Worm (Caenorhabditis elegans) whole organism, L1 larva: ENCODE measurements around the gene arl-1.

Source experiments
- C16A3.4 ChIP-seq: fragments of 150-350 bp; optimal IDR thresholded peaks from 2 replicates; lab custom pipeline; 2014; ENCODE audit warnings: missing biosample characterization, missing genetic modification characterization
- C34B4.2 ChIP-seq: sonication (generic microtip); optimal IDR thresholded peaks from 2 replicates; lab custom pipeline; 2017; ENCODE audit warnings: mild to moderate bottlenecking, missing genetic modification characterization, missing compliant biosample characterization
- F16B12.6 ChIP-seq: fragments of 150-350 bp; optimal IDR thresholded peaks from 2 replicates; lab custom pipeline; 2014; ENCODE audit warnings: missing biosample characterization, missing genetic modification characterization
- aha-1 ChIP-seq: fragments of 150-350 bp; optimal IDR thresholded peaks from 2 replicates; lab custom pipeline; 2014; ENCODE audit warnings: missing biosample characterization, missing genetic modification characterization
- aly-2 ChIP-seq: fragments of 150-350 bp; optimal IDR thresholded peaks from 2 replicates; lab custom pipeline; 2014; ENCODE audit warnings: missing biosample characterization, missing genetic modification characterization
- ama-1 ChIP-seq: fragments of 150-350 bp; optimal IDR thresholded peaks from 2 replicates; lab custom pipeline; 2014
- ceh-63 ChIP-seq: fragments of 200-800 bp; sonication (Bioruptor generic); optimal IDR thresholded peaks from 2 replicates; lab custom pipeline; 2018; ENCODE audit warnings: mild to moderate bottlenecking, missing genetic modification characterization, missing compliant biosample characterization
- ceh-8 ChIP-seq: fragments of 200-800 bp; sonication (Bioruptor generic); optimal IDR thresholded peaks from 2 replicates; lab custom pipeline; 2018; ENCODE audit warnings: mild to moderate bottlenecking, missing genetic modification characterization, moderate library complexity, missing compliant biosample characterization
- ceh-88 ChIP-seq: fragments of 200-800 bp; sonication (Bioruptor generic); IDR thresholded peaks from 2 replicates; pipeline ENCODE4 v1.3.6; 2022; ENCODE audit warnings: missing genetic modification characterization, missing compliant biosample characterization
- ceh-90 ChIP-seq: sonication (generic microtip); optimal IDR thresholded peaks from 2 replicates; lab custom pipeline; 2016; ENCODE audit warnings: missing genetic modification characterization, missing compliant biosample characterization
- ces-1 ChIP-seq: fragments of 150-350 bp; optimal IDR thresholded peaks from 2 replicates; lab custom pipeline; 2014; ENCODE audit warnings: missing biosample characterization, missing genetic modification reagents, missing genetic modification characterization
- egl-13 ChIP-seq: sonication (generic microtip); optimal IDR thresholded peaks from 2 replicates; lab custom pipeline; 2016; ENCODE audit warnings: missing genotype, missing genetic modification reagents, missing genetic modification characterization, missing compliant biosample characterization
- egl-27 ChIP-seq, 2 experiments: fragments of 150-350 bp in 1 of 2; sonication (generic microtip); optimal IDR thresholded peaks; 3 replicates each; lab custom pipeline; 2017 to 2018; ENCODE audit warnings: missing biosample characterization in 2 of 2, missing genetic modification characterization in 2 of 2, missing genetic modification reagents in 2 of 2
- elt-2 ChIP-seq: sonication (generic microtip); optimal IDR thresholded peaks from 2 replicates; lab custom pipeline; 2016; ENCODE audit warnings: missing genetic modification characterization, mild to moderate bottlenecking, inconsistent platforms, missing compliant biosample characterization, missing genetic modification reagents
- elt-3 ChIP-seq, 6 experiments: fragments of 150-350 bp in 1 of 6; sonication (generic microtip); optimal IDR thresholded peaks; 2 replicates each; lab custom pipeline; 2017 to 2018; ENCODE audit warnings: missing biosample characterization in 6 of 6, missing genetic modification characterization in 6 of 6, inconsistent platforms in 1 of 6
- ets-5 ChIP-seq: fragments of 200-800 bp; sonication (Bioruptor generic); IDR thresholded peaks from 2 replicates; pipeline ENCODE4 v1.3.6; 2022; ENCODE audit warnings: missing genetic modification characterization, missing compliant biosample characterization
- fkh-10 ChIP-seq: sonication (generic microtip); optimal IDR thresholded peaks from 2 replicates; lab custom pipeline; 2017; ENCODE audit warnings: missing biosample characterization, missing genetic modification reagents, missing genetic modification characterization
- fkh-4 ChIP-seq: sonication (generic microtip); optimal IDR thresholded peaks from 2 replicates; lab custom pipeline; 2016; ENCODE audit warnings: missing compliant biosample characterization, missing genetic modification characterization, borderline replicate concordance
- fkh-8 ChIP-seq: sonication (generic microtip); optimal IDR thresholded peaks from 2 replicates; lab custom pipeline; 2016; ENCODE audit warnings: mild to moderate bottlenecking, missing genetic modification characterization, missing compliant biosample characterization
- fos-1 ChIP-seq: fragments of 150-350 bp; optimal IDR thresholded peaks from 2 replicates; lab custom pipeline; 2014; ENCODE audit warnings: missing biosample characterization, missing genetic modification characterization
- hlh-17 ChIP-seq: fragments of 200-800 bp; sonication (Bioruptor generic); optimal IDR thresholded peaks from 2 replicates; lab custom pipeline; 2018; ENCODE audit warnings: missing genetic modification characterization, mild to moderate bottlenecking, missing compliant biosample characterization, moderate library complexity, borderline replicate concordance
- hlh-4 ChIP-seq: sonication (generic microtip); optimal IDR thresholded peaks from 2 replicates; lab custom pipeline; 2016; ENCODE audit warnings: mild to moderate bottlenecking, missing genetic modification characterization, missing compliant biosample characterization
- hpl-2 ChIP-seq: fragments of 150-350 bp; optimal IDR thresholded peaks from 2 replicates; lab custom pipeline; 2014; ENCODE audit warnings: missing biosample characterization, missing genetic modification reagents, missing genetic modification characterization
- isw-1 ChIP-seq: fragments of 200-800 bp; sonication (Bioruptor generic); IDR thresholded peaks from 2 replicates; pipeline ENCODE4 v1.3.6; 2022; ENCODE audit warnings: missing genetic modification characterization, missing compliant biosample characterization
- lin-13 ChIP-seq: fragments of 150-350 bp; optimal IDR thresholded peaks from 2 replicates; lab custom pipeline; 2014; ENCODE audit warnings: missing biosample characterization, missing genetic modification reagents, missing genetic modification characterization
- lin-14 ChIP-seq: fragments of 200-800 bp; sonication (Bioruptor generic); optimal IDR thresholded peaks from 2 replicates; lab custom pipeline; 2018; ENCODE audit warnings: mild to moderate bottlenecking, missing genetic modification characterization, moderate library complexity, missing compliant biosample characterization
- lin-35 ChIP-seq, 2 experiments: fragments of 150-350 bp; optimal IDR thresholded peaks; 2 replicates each; lab custom pipeline; 2014; ENCODE audit warnings: missing biosample characterization in 2 of 2, missing genetic modification characterization in 2 of 2, missing genetic modification reagents in 2 of 2
- lin-39 ChIP-seq: fragments of 150-350 bp; optimal IDR thresholded peaks from 2 replicates; lab custom pipeline; 2014; ENCODE audit warnings: missing biosample characterization, missing genetic modification reagents, missing genetic modification characterization
- lir-3 ChIP-seq: sonication (generic microtip); optimal IDR thresholded peaks from 2 replicates; lab custom pipeline; 2016; ENCODE audit warnings: mild to moderate bottlenecking, missing genetic modification characterization, moderate library complexity, missing compliant biosample characterization; ENCODE audit not compliant: poor library complexity
- mab-9 ChIP-seq: fragments of 200-800 bp; sonication (Bioruptor generic); IDR thresholded peaks from 2 replicates; pipeline ENCODE4 v1.3.6; 2022; ENCODE audit warnings: missing genetic modification reagents, missing genetic modification characterization, missing compliant biosample characterization
- mdl-1 ChIP-seq, 2 experiments: fragments of 150-350 bp; optimal IDR thresholded peaks; 2 replicates each; lab custom pipeline; 2014 to 2017; ENCODE audit warnings: missing biosample characterization in 2 of 2, missing genetic modification characterization in 2 of 2, inconsistent platforms in 1 of 2
- mep-1 ChIP-seq: fragments of 150-350 bp; optimal IDR thresholded peaks from 2 replicates; lab custom pipeline; 2014; ENCODE audit warnings: missing biosample characterization, missing genetic modification characterization
- nhr-237 ChIP-seq: fragments of 150-350 bp; optimal IDR thresholded peaks from 2 replicates; lab custom pipeline; 2014; ENCODE audit warnings: missing biosample characterization, missing genetic modification characterization
- nhr-71 ChIP-seq: sonication (generic microtip); optimal IDR thresholded peaks from 2 replicates; lab custom pipeline; 2016; ENCODE audit warnings: mild to moderate bottlenecking, missing genetic modification characterization, moderate library complexity, missing compliant biosample characterization
- nhr-76 ChIP-seq: sonication (generic microtip); optimal IDR thresholded peaks from 2 replicates; lab custom pipeline; 2017; ENCODE audit warnings: missing biosample characterization, missing genetic modification characterization
- nhr-77 ChIP-seq: fragments of 150-350 bp; optimal IDR thresholded peaks from 2 replicates; lab custom pipeline; 2014; ENCODE audit warnings: missing biosample characterization, missing genetic modification characterization
- nhr-84 ChIP-seq: sonication (generic microtip); optimal IDR thresholded peaks from 2 replicates; lab custom pipeline; 2017; ENCODE audit warnings: missing biosample characterization, missing genetic modification characterization
- nhr-85 ChIP-seq: sonication (generic microtip); peaks from one replicate; lab custom pipeline; 2016; ENCODE audit warnings: missing genetic modification characterization, inconsistent platforms, missing compliant biosample characterization
- nhr-90 ChIP-seq: sonication (generic microtip); optimal IDR thresholded peaks from 2 replicates; lab custom pipeline; 2016; ENCODE audit warnings: mild to moderate bottlenecking, missing genetic modification characterization, missing compliant biosample characterization; ENCODE audit not compliant: poor library complexity
- pax-3 ChIP-seq: fragments of 200-800 bp; sonication (Bioruptor generic); optimal IDR thresholded peaks from 2 replicates; lab custom pipeline; 2018; ENCODE audit warnings: mild to moderate bottlenecking, missing genetic modification characterization, moderate library complexity, missing compliant biosample characterization
- rnt-1 ChIP-seq: sonication (generic microtip); optimal IDR thresholded peaks from 2 replicates; lab custom pipeline; 2016; ENCODE audit warnings: mild to moderate bottlenecking, missing genetic modification characterization, moderate library complexity, missing compliant biosample characterization
- snu-23 ChIP-seq: sonication (generic microtip); optimal IDR thresholded peaks from 2 replicates; lab custom pipeline; 2016; ENCODE audit warnings: missing genetic modification characterization, missing compliant biosample characterization
- sox-4 ChIP-seq: sonication (generic microtip); optimal IDR thresholded peaks from 2 replicates; lab custom pipeline; 2016; ENCODE audit warnings: missing genetic modification characterization, missing compliant biosample characterization
- tlp-1 ChIP-seq: fragments of 150-350 bp; optimal IDR thresholded peaks from 2 replicates; lab custom pipeline; 2014; ENCODE audit warnings: missing biosample characterization, missing genetic modification characterization
- unc-30 ChIP-seq: sonication (generic microtip); optimal IDR thresholded peaks from 2 replicates; lab custom pipeline; 2017; ENCODE audit warnings: missing biosample characterization, missing genetic modification characterization
- unc-86 ChIP-seq: sonication (generic microtip); optimal IDR thresholded peaks from 2 replicates; lab custom pipeline; 2016; ENCODE audit warnings: missing genetic modification characterization, missing compliant biosample characterization
- unc-98 ChIP-seq: fragments of 200-800 bp; sonication (Bioruptor generic); IDR thresholded peaks from 2 replicates; pipeline ENCODE4 v1.3.6; 2022; ENCODE audit warnings: missing genetic modification characterization, missing compliant biosample characterization
- xbp-1 ChIP-seq: sonication (generic microtip); optimal IDR thresholded peaks from 2 replicates; lab custom pipeline; 2016; ENCODE audit warnings: missing genetic modification characterization, missing compliant biosample characterization
- zag-1 ChIP-seq: fragments of 150-350 bp; optimal IDR thresholded peaks from 2 replicates; lab custom pipeline; 2014; ENCODE audit warnings: missing biosample characterization, missing genetic modification characterization
- ztf-11 ChIP-seq, 2 experiments: sonication (generic microtip); optimal IDR thresholded peaks; 2 replicates each; lab custom pipeline; 2016 to 2017; ENCODE audit warnings: missing genetic modification characterization in 2 of 2, missing biosample characterization in 1 of 2, missing compliant biosample characterization in 1 of 2
- ztf-4 ChIP-seq: fragments of 150-350 bp; optimal IDR thresholded peaks from 2 replicates; lab custom pipeline; 2014; ENCODE audit warnings: missing biosample characterization, missing genetic modification characterization

arl-1 gene

ce11 chrII:8588442-8588841 lies 6.6 kb downstream of the arl-1 start:
- TF ChIP-seq lin-14 (GFP tag; lab: Kevin White, UChicago) (peak; percentile 28), hlh-4 (no peak), pax-3 (tag; lab: Kevin White, UChicago) (no peak), lir-3 (tag; lab: Kevin White, UChicago) (no peak), ztf-11 (tag; optimal IDR thresholded peaks at IDR 0.05; lab: Kevin White, UChicago) (peak in 1 of 2 experiments; percentile 42), zag-1 (tag; lab: Kevin White, UChicago) (peak; percentile 35)

- TF ChIP-seq ceh-90 (tag; lab: Kevin White, UChicago) (no peak), lin-39 (tag; lab: Kevin White, UChicago) (no peak), nhr-76 (tag; lab: Kevin White, UChicago) (no peak), lir-3 (tag; lab: Kevin White, UChicago) (no peak), unc-86 (tag; lab: Kevin White, UChicago) (peak; percentile 51), egl-13 (tag; lab: Kevin White, UChicago) (no peak), nhr-90 (tag; lab: Kevin White, UChicago) (no peak), ceh-63 (GFP tag; lab: Kevin White, UChicago) (no peak), isw-1 (GFP tag; lab: Robert Waterston, UW) (no peak), unc-30 (tag; lab: Kevin White, UChicago) (no peak), fkh-4 (tag; lab: Kevin White, UChicago) (no peak), C34B4.2 (no peak), mep-1 (no peak), mdl-1 (tag; optimal IDR thresholded peaks at IDR 0.05; lab: Kevin White, UChicago) (no peak), ceh-88 (GFP tag; lab: Robert Waterston, UW) (no peak), lin-35 (GFP tag; optimal IDR thresholded peaks at IDR 0.05; lab: Kevin White, UChicago) (peak in 1 of 2 experiments; percentile 10), zag-1 (tag; lab: Kevin White, UChicago) (peak; percentile 52), lin-13 (GFP tag; lab: Kevin White, UChicago) (no peak), nhr-85 (no peak), fos-1 (no peak), elt-2 (tag; lab: Kevin White, UChicago) (no peak), nhr-71 (peak; percentile 57), unc-98 (no peak), ets-5 (GFP tag; lab: Robert Waterston, UW) (no peak), ceh-8 (GFP tag; lab: Kevin White, UChicago) (peak; percentile 77), nhr-84 (tag; lab: Kevin White, UChicago) (no peak), elt-3 (tag; optimal IDR thresholded peaks at IDR 0.05; lab: Kevin White, UChicago) (no peak), fkh-8 (tag; lab: Kevin White, UChicago) (no peak), ama-1 (lab: Kevin White, UChicago) (no peak), egl-27 (tag; optimal IDR thresholded peaks at IDR 0.05; lab: Kevin White, UChicago) (no peak), hpl-2 (GFP tag; lab: Kevin White, UChicago) (no peak), rnt-1 (tag; lab: Kevin White, UChicago) (no peak), sox-4 (tag; lab: Kevin White, UChicago) (no peak), mab-9 (GFP tag; lab: Robert Waterston, UW) (no peak), ztf-11 (tag; optimal IDR thresholded peaks at IDR 0.05; lab: Kevin White, UChicago) (no peak), nhr-237 (no peak), aha-1 (no peak), xbp-1 (tag; lab: Kevin White, UChicago) (no peak), ztf-4 (tag; lab: Kevin White, UChicago) (no peak), C16A3.4 (no peak), ces-1 (peak; percentile 51), snu-23 (GFP tag; lab: Kevin White, UChicago) (no peak), tlp-1 (tag; lab: Kevin White, UChicago) (no peak), aly-2 (no peak), F16B12.6 (tag; lab: Kevin White, UChicago) (no peak), hlh-17 (GFP tag; lab: Kevin White, UChicago) (no peak), fkh-10 (no peak), nhr-77 (tag; lab: Kevin White, UChicago) (no peak), pax-3 (tag; lab: Kevin White, UChicago) (no peak)
Observed at ce11 chrII:8589227-8589626, 7.4 kb downstream of the arl-1 start.
